Fruit fly (Drosophila melanogaster): ENCODE results near the gene Miro.

dm6 chr3R:24047998-24048511 is 9.4 kb upstream of the Miro start, which contains the start of gene Rox8:
- no peak for TF ChIP-seq EcR (GFP tag; optimal IDR thresholded peaks at IDR 0.05)
- TF ChIP-seq usp (GFP tag; optimal IDR thresholded peaks at IDR 0.05), result no peak
- no peak for TF ChIP-seq Dll (optimal IDR thresholded peaks at IDR 0.05)
